Worm (Caenorhabditis elegans) whole organism, L2 larva: ENCODE measurements around the gene pek-1.

ENCODE experiments used
- ama-1 ChIP-seq: fragments of 150-350 bp; optimal IDR thresholded peaks from 2 replicates; lab custom pipeline; 2018; ENCODE audit warnings: inconsistent platforms
- nhr-237 ChIP-seq: fragments of 150-350 bp; optimal IDR thresholded peaks from 2 replicates; lab custom pipeline; 2014; ENCODE audit warnings: missing biosample characterization, missing genetic modification characterization
- ztf-11 ChIP-seq: sonication (generic microtip); optimal IDR thresholded peaks from 2 replicates; lab custom pipeline; 2017; ENCODE audit warnings: missing biosample characterization, missing genetic modification characterization

- no peak for TF ChIP-seq nhr-237 (tag; lab: Kevin White, UChicago)
- no peak for TF ChIP-seq ztf-11 (tag; lab: Kevin White, UChicago)
- TF ChIP-seq ama-1 (lab: Kevin White, UChicago), result no peak
Measured at ce11 chrX:11411675-11412074, 3.0 kb downstream of the pek-1 start.
